Fruit fly (Drosophila melanogaster) Kc167 (cell line): ENCODE data around the gene P5cr.

ENCODE experiments used
- psq ChIP-seq: fragments of >200 bp; optimal IDR thresholded peaks from 2 replicates; lab custom pipeline; 2017; ENCODE audit warnings: missing external identifiers
- ttk ChIP-seq: sonication (Bioruptor generic); optimal IDR thresholded peaks from 2 replicates; lab custom pipeline; 2017; ENCODE audit warnings: missing external identifiers

- TF ChIP-seq psq (lab: Kevin White, UChicago) (no peak), ttk (no peak)
Measured at dm6 chr3R:19071951-19072350, 43.2 kb downstream of the P5cr start.
